Worm (Caenorhabditis elegans) whole organism, L4 larva: ENCODE data around the gene Y38E10A.14.
"Not testable (repeated sequence)": the region's sequence is repeated elsewhere in the genome, so short reads cannot be mapped to it uniquely, and the experiment has no call there.

Experiments used
- D1046.2 ChIP-seq: fragments of 200-800 bp; sonication (Bioruptor generic); IDR thresholded peaks from 2 replicates; pipeline ENCODE4 v1.3.6; 2022; ENCODE audit warnings: missing genetic modification characterization, missing compliant biosample characterization
- aha-1 ChIP-seq: fragments of 150-350 bp; peaks from one replicate; lab custom pipeline; 2014; ENCODE audit warnings: missing biosample characterization, missing genetic modification characterization
- ces-1 ChIP-seq: fragments of 150-350 bp; sonication (generic microtip); optimal IDR thresholded peaks from 4 replicates; lab custom pipeline; 2014; ENCODE audit warnings: missing biosample characterization, missing genetic modification reagents, missing genetic modification characterization
- gei-8 ChIP-seq: fragments of 200-800 bp; sonication (Bioruptor generic); optimal IDR thresholded peaks from 2 replicates; lab custom pipeline; 2018; ENCODE audit warnings: mild to moderate bottlenecking, missing genetic modification characterization, missing compliant biosample characterization
- lin-39 ChIP-seq: fragments of 150-350 bp; optimal IDR thresholded peaks from 2 replicates; lab custom pipeline; 2014; ENCODE audit warnings: missing biosample characterization, missing genetic modification reagents, missing genetic modification characterization
- lir-3 ChIP-seq: sonication (generic microtip); optimal IDR thresholded peaks from 2 replicates; lab custom pipeline; 2016; ENCODE audit warnings: mild to moderate bottlenecking, missing genetic modification characterization, missing compliant biosample characterization
- nhr-76 ChIP-seq: fragments of 150-350 bp; optimal IDR thresholded peaks from 2 replicates; lab custom pipeline; 2014; ENCODE audit warnings: missing biosample characterization, missing genetic modification characterization
- pqm-1 ChIP-seq: sonication (generic microtip); optimal IDR thresholded peaks from 2 replicates; lab custom pipeline; 2017; ENCODE audit warnings: missing biosample characterization, missing genetic modification characterization
- tag-97 ChIP-seq: fragments of 200-800 bp; sonication (Bioruptor generic); IDR thresholded peaks from 2 replicates; pipeline ENCODE4 v1.3.6; 2022; ENCODE audit warnings: missing genetic modification characterization, missing compliant biosample characterization

DNA sequence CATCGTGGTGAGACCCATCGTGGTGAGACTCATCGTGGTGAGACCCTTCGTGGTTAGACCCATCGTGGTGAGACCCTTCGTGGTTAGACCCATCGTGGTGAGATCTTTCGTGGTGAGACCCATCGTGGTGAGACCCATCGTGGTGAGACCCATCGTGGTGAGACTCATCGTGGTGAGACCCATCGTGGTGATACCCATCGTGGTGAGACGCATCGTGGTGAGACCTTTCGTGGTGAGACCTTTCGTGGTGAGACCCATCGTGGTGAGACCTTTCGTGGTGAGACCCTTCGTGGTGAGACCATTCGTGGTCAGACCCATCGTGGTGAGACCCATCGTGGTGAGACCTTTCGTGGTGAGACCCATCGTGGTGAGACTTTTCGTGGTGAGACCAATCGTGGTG is 26.9 kb upstream of the Y38E10A.14 start:
- not testable (repeated sequence) for TF ChIP-seq ces-1 (GFP tag; lab: Kevin White, UChicago); pqm-1; nhr-76 (tag; lab: Kevin White, UChicago); aha-1 (tag; lab: Kevin White, UChicago); lin-39 (tag; lab: Kevin White, UChicago); lir-3 (tag; lab: Kevin White, UChicago); tag-97 (GFP tag; lab: Robert Waterston, UW); gei-8; D1046.2 (GFP tag; lab: Robert Waterston, UW)
